Worm (Caenorhabditis elegans): Measurements from ENCODE around the gene C49C3.9.

The C49C3.9 gene

ce11 chrIV:17368292-17368691, 26.2 kb upstream of the C49C3.9 start, which contains the start of gene trh-1:
TSS of gene trh-1 (plus strand) at chrIV:17368592.
- TF ChIP-seq R02D3.7 (tag; optimal IDR thresholded peaks at IDR 0.05) (no peak), aly-2 (tag; optimal IDR thresholded peaks at IDR 0.05) (no peak), elt-3 (tag; optimal IDR thresholded peaks at IDR 0.05) (no peak)

- no peak for TF ChIP-seq ceh-82 (tag; optimal IDR thresholded peaks at IDR 0.05)
- no peak for TF ChIP-seq ztf-4 (tag; optimal IDR thresholded peaks at IDR 0.05)
- TF ChIP-seq eor-1 (tag; optimal IDR thresholded peaks at IDR 0.05) = no peak
- TF ChIP-seq skn-1 (tag; optimal IDR thresholded peaks at IDR 0.05) = no peak
- TF ChIP-seq hmg-11 (tag; optimal IDR thresholded peaks at IDR 0.05) = no peak
- TF ChIP-seq fos-1 (tag; optimal IDR thresholded peaks at IDR 0.05) = no peak
- no peak for TF ChIP-seq aly-2 (tag; optimal IDR thresholded peaks at IDR 0.05)
- TF ChIP-seq elt-1 (tag; optimal IDR thresholded peaks at IDR 0.05) = no peak
- no peak for TF ChIP-seq R02D3.7 (tag; optimal IDR thresholded peaks at IDR 0.05)
- no peak for TF ChIP-seq lin-15B (tag; optimal IDR thresholded peaks at IDR 0.05)
- TF ChIP-seq nfya-1 (tag; optimal IDR thresholded peaks at IDR 0.05; ENCODE audit: insufficient read depth) = no peak
- no peak for TF ChIP-seq egl-27 (tag; optimal IDR thresholded peaks at IDR 0.05)
- no peak for TF ChIP-seq snpc-4 (tag; optimal IDR thresholded peaks at IDR 0.05)
These were observed 25.2 kb upstream of the C49C3.9 start, which contains the start of gene zipt-17 for ce11 chrIV:17367294-17367693. TSS of gene zipt-17 (minus strand) at chrIV:17367394.

ce11 chrIV:17361143-17361542, 19.0 kb upstream of the C49C3.9 start, which contains the start of gene clec-202:
TSS of gene clec-202 (plus strand) at chrIV:17361443.
- TF ChIP-seq ceh-9 (tag; optimal IDR thresholded peaks at IDR 0.05) = no peak
- no peak for TF ChIP-seq nfya-1 (tag; optimal IDR thresholded peaks at IDR 0.05; ENCODE audit: insufficient read depth)
- TF ChIP-seq elt-1 (tag; optimal IDR thresholded peaks at IDR 0.05) = no peak
- no peak for TF ChIP-seq eor-1 (tag; optimal IDR thresholded peaks at IDR 0.05)
- no peak for TF ChIP-seq lin-39 (tag; optimal IDR thresholded peaks at IDR 0.05)
- TF ChIP-seq nhr-237 (tag; optimal IDR thresholded peaks at IDR 0.05) = no peak
- TF ChIP-seq ceh-82 (tag; optimal IDR thresholded peaks at IDR 0.05) = no peak
- no peak for TF ChIP-seq unc-62 (GFP tag; optimal IDR thresholded peaks at IDR 0.05)
- no peak for TF ChIP-seq fkh-2 (tag; optimal IDR thresholded peaks at IDR 0.05)
- no peak for TF ChIP-seq hmg-11 (tag; optimal IDR thresholded peaks at IDR 0.05)
- no peak for TF ChIP-seq R02D3.7 (tag; optimal IDR thresholded peaks at IDR 0.05)

- no peak for TF ChIP-seq pha-4 (tag; optimal IDR thresholded peaks at IDR 0.05)
- no peak for TF ChIP-seq nfya-1 (tag; optimal IDR thresholded peaks at IDR 0.05; ENCODE audit: insufficient read depth)
- no peak for TF ChIP-seq fkh-10 (GFP tag; optimal IDR thresholded peaks at IDR 0.05)
- no peak for TF ChIP-seq unc-62 (GFP tag; optimal IDR thresholded peaks at IDR 0.05)
- no peak for TF ChIP-seq zag-1 (tag; optimal IDR thresholded peaks at IDR 0.05)
- no peak for TF ChIP-seq nhr-12 (tag; optimal IDR thresholded peaks at IDR 0.05)
- TF ChIP-seq ceh-82 (tag; optimal IDR thresholded peaks at IDR 0.05) = no peak
- TF ChIP-seq sea-2 (GFP tag; optimal IDR thresholded peaks at IDR 0.05) = no peak
- TF ChIP-seq ztf-11 (tag; optimal IDR thresholded peaks at IDR 0.05) = no peak
- TF ChIP-seq mml-1 (tag; optimal IDR thresholded peaks at IDR 0.05) = no peak
- TF ChIP-seq ceh-16 (tag; optimal IDR thresholded peaks at IDR 0.05) = no peak
- TF ChIP-seq R02D3.7 (tag; optimal IDR thresholded peaks at IDR 0.05) = no peak
- no peak for TF ChIP-seq egl-27 (tag; optimal IDR thresholded peaks at IDR 0.05)
- TF ChIP-seq nhr-25 (tag; optimal IDR thresholded peaks at IDR 0.05) = no peak
- no peak for TF ChIP-seq elt-2 (tag; optimal IDR thresholded peaks at IDR 0.05)
- TF ChIP-seq lin-39 (tag; optimal IDR thresholded peaks at IDR 0.05) = no peak
- no peak for TF ChIP-seq egl-5 (tag; optimal IDR thresholded peaks at IDR 0.05)
- no peak for TF ChIP-seq aly-2 (tag; optimal IDR thresholded peaks at IDR 0.05)
These were observed 9.5 kb upstream of the C49C3.9 start, which contains the start of gene clec-199 for ce11 chrIV:17351586-17351985. TSS of gene clec-199 (plus strand) at chrIV:17351886.

- TF ChIP-seq lin-15B (tag; optimal IDR thresholded peaks at IDR 0.05) = no peak
- no peak for TF ChIP-seq nhr-237 (tag; optimal IDR thresholded peaks at IDR 0.05)
- TF ChIP-seq pha-4 (tag; optimal IDR thresholded peaks at IDR 0.05) = no peak
- TF ChIP-seq ceh-16 (tag; optimal IDR thresholded peaks at IDR 0.05) = no peak
- no peak for TF ChIP-seq tbx-2 (tag; optimal IDR thresholded peaks at IDR 0.05)
- TF ChIP-seq lin-39 (tag; optimal IDR thresholded peaks at IDR 0.05) = no peak
These were observed 4.6 kb upstream of the C49C3.9 start, which contains the start of the genes clec-197 and clec-198 for ce11 chrIV:17346599-17347218. TSS of gene clec-197 (minus strand) at chrIV:17346699. TSS of gene clec-198 (plus strand) at chrIV:17347168.

Measured in whole organism, L3 larva.